Worm (Caenorhabditis elegans) whole organism, L4 larva: Measurements from ENCODE around the gene lgc-31.

ENCODE experiments used
- R02D3.7 ChIP-seq: fragments of 150-350 bp; sonication (generic microtip); optimal IDR thresholded peaks from 3 replicates; lab custom pipeline; 2014; ENCODE audit warnings: missing biosample characterization, missing genetic modification characterization
- T20F7.1 ChIP-seq: fragments of 200-800 bp; sonication (Bioruptor generic); optimal IDR thresholded peaks from 2 replicates; lab custom pipeline; 2018; ENCODE audit warnings: mild to moderate bottlenecking, missing genetic modification characterization, missing compliant biosample characterization
- Y48G9A.11 ChIP-seq: fragments of 200-800 bp; sonication (Bioruptor generic); IDR thresholded peaks from 2 replicates; pipeline ENCODE4 v1.3.6; 2022; ENCODE audit warnings: missing genetic modification reagents, missing genetic modification characterization, missing compliant biosample characterization
- Y75B8A.6 ChIP-seq: fragments of 200-800 bp; sonication (Bioruptor generic); IDR thresholded peaks from 2 replicates; pipeline ENCODE4 v1.3.6; 2022; ENCODE audit warnings: missing genetic modification reagents, missing genetic modification characterization, missing compliant biosample characterization
- ZK337.2 ChIP-seq: fragments of 200-800 bp; sonication (Bioruptor generic); IDR thresholded peaks from 2 replicates; pipeline ENCODE4 v1.3.6; 2022; ENCODE audit warnings: missing genetic modification reagents, missing genetic modification characterization, missing compliant biosample characterization
- aha-1 ChIP-seq: fragments of 150-350 bp; peaks from one replicate; lab custom pipeline; 2014; ENCODE audit warnings: missing biosample characterization, missing genetic modification characterization
- ama-1 ChIP-seq: fragments of 150-350 bp; optimal IDR thresholded peaks from 2 replicates; lab custom pipeline; 2014; ENCODE audit warnings: inconsistent platforms, mixed read lengths
- ceh-20 ChIP-seq: fragments of 200-800 bp; sonication (Bioruptor generic); IDR thresholded peaks from 2 replicates; pipeline ENCODE4 v1.3.6; 2022; ENCODE audit warnings: missing genetic modification reagents, missing genetic modification characterization, missing compliant biosample characterization
- ceh-32 ChIP-seq: sonication (generic microtip); optimal IDR thresholded peaks from 2 replicates; lab custom pipeline; 2016; ENCODE audit warnings: mild to moderate bottlenecking, missing genetic modification characterization, missing compliant biosample characterization; ENCODE audit not compliant: poor library complexity
- ceh-44 ChIP-seq: fragments of 200-800 bp; sonication (Bioruptor generic); IDR thresholded peaks from 2 replicates; pipeline ENCODE4 v1.3.6; 2022; ENCODE audit warnings: missing genetic modification reagents, missing genetic modification characterization, missing compliant biosample characterization
- ces-1 ChIP-seq: fragments of 150-350 bp; sonication (generic microtip); optimal IDR thresholded peaks from 4 replicates; lab custom pipeline; 2014; ENCODE audit warnings: missing biosample characterization, missing genetic modification reagents, missing genetic modification characterization
- ctbp-1 ChIP-seq: fragments of 200-800 bp; sonication (Bioruptor generic); IDR thresholded peaks from 2 replicates; pipeline ENCODE4 v1.3.6; 2022; ENCODE audit warnings: missing genetic modification reagents, missing genetic modification characterization, missing compliant biosample characterization
- daf-16 ChIP-seq, 3 experiments: sonication (generic microtip); optimal IDR thresholded peaks; 2 replicates each; lab custom pipeline; 2016 to 2017; ENCODE audit warnings: missing genetic modification characterization in 3 of 3, missing genetic modification reagents in 3 of 3, mild to moderate bottlenecking in 2 of 3, missing compliant biosample characterization in 2 of 3, missing biosample characterization in 1 of 3, moderate library complexity in 1 of 3
- dmd-6 ChIP-seq: fragments of 200-800 bp; sonication (Bioruptor generic); IDR thresholded peaks from 2 replicates; pipeline ENCODE4 v1.3.6; 2022; ENCODE audit warnings: missing genetic modification reagents, missing genetic modification characterization, missing compliant biosample characterization
- dmd-8 ChIP-seq: fragments of 200-800 bp; sonication (Bioruptor generic); IDR thresholded peaks from 2 replicates; pipeline ENCODE4 v1.3.6; 2022; ENCODE audit warnings: missing genetic modification characterization, missing compliant biosample characterization
- duxl-1 ChIP-seq: sonication (generic microtip); optimal IDR thresholded peaks from 2 replicates; lab custom pipeline; 2016; ENCODE audit warnings: mild to moderate bottlenecking, missing genetic modification characterization, moderate library complexity, missing compliant biosample characterization; ENCODE audit not compliant: poor library complexity
- dve-1 ChIP-seq: sonication (generic microtip); optimal IDR thresholded peaks from 2 replicates; lab custom pipeline; 2017; ENCODE audit warnings: antibody characterized with exemption, mild to moderate bottlenecking, missing genetic modification characterization, missing compliant biosample characterization; ENCODE audit not compliant: insufficient read depth
- egl-43 ChIP-seq: fragments of 200-800 bp; sonication (Bioruptor generic); IDR thresholded peaks from 2 replicates; pipeline ENCODE4 v1.3.6; 2022; ENCODE audit warnings: missing genetic modification reagents, missing genetic modification characterization, missing compliant biosample characterization
- gei-8 ChIP-seq: fragments of 200-800 bp; sonication (Bioruptor generic); optimal IDR thresholded peaks from 2 replicates; lab custom pipeline; 2018; ENCODE audit warnings: mild to moderate bottlenecking, missing genetic modification characterization, missing compliant biosample characterization
- hif-1 ChIP-seq, 2 experiments: sonication (generic microtip); optimal IDR thresholded peaks; 2 replicates each; lab custom pipeline; 2016 to 2017; ENCODE audit warnings: missing compliant biosample characterization in 2 of 2, missing genetic modification characterization in 2 of 2, missing genetic modification reagents in 2 of 2, missing genotype in 2 of 2, mild to moderate bottlenecking in 1 of 2
- hlh-30 ChIP-seq: sonication (generic microtip); optimal IDR thresholded peaks from 2 replicates; lab custom pipeline; 2017; ENCODE audit warnings: antibody characterized with exemption, mild to moderate bottlenecking, missing genetic modification characterization, missing compliant biosample characterization; ENCODE audit not compliant: insufficient read depth
- lim-7 ChIP-seq: fragments of 200-800 bp; sonication (Bioruptor generic); IDR thresholded peaks from 2 replicates; pipeline ENCODE4 v1.3.6; 2022; ENCODE audit warnings: missing genetic modification characterization, missing compliant biosample characterization
- lin-38 ChIP-seq: fragments of 200-800 bp; sonication (Bioruptor generic); IDR thresholded peaks from 2 replicates; pipeline ENCODE4 v1.3.6; 2022; ENCODE audit warnings: missing genetic modification reagents, missing genetic modification characterization, missing compliant biosample characterization
- lsy-2 ChIP-seq, 2 experiments: fragments of 150-350 bp in 1 of 2; sonication (generic microtip) in 1 of 2; optimal IDR thresholded peaks; 2 replicates each; lab custom pipeline; 2014 to 2017; ENCODE audit warnings: missing biosample characterization in 2 of 2, missing genetic modification characterization in 2 of 2
- madf-5 ChIP-seq, 2 experiments: fragments of 200-800 bp; sonication (Bioruptor generic); IDR thresholded peaks; 2 replicates each; pipeline ENCODE4 v1.3.6; 2022; ENCODE audit warnings: missing compliant biosample characterization in 2 of 2, missing genetic modification characterization in 2 of 2
- madf-9 ChIP-seq: fragments of 200-800 bp; sonication (Bioruptor generic); conservative IDR thresholded peaks from 2 replicates; pipeline ENCODE4 v1.3.6; 2022; ENCODE audit warnings: missing genetic modification reagents, missing genetic modification characterization, missing compliant biosample characterization
- mdt-29 ChIP-seq: fragments of 200-800 bp; sonication (Bioruptor generic); IDR thresholded peaks from 2 replicates; pipeline ENCODE4 v1.3.6; 2022; ENCODE audit warnings: missing genetic modification reagents, missing genetic modification characterization, missing compliant biosample characterization
- mep-1 ChIP-seq: fragments of 150-350 bp; sonication (generic microtip); optimal IDR thresholded peaks from 3 replicates; lab custom pipeline; 2014; ENCODE audit warnings: missing biosample characterization, missing genetic modification characterization
- mes-2 ChIP-seq: sonication (generic microtip); optimal IDR thresholded peaks from 2 replicates; lab custom pipeline; 2016; ENCODE audit warnings: missing genotype, mild to moderate bottlenecking, missing genetic modification characterization, missing compliant biosample characterization; ENCODE audit not compliant: poor library complexity, severe bottlenecking
- mxl-2 ChIP-seq: fragments of 200-800 bp; sonication (Bioruptor generic); conservative IDR thresholded peaks from 2 replicates; pipeline ENCODE4 v1.3.6; 2022; ENCODE audit warnings: missing genetic modification reagents, missing genetic modification characterization, missing compliant biosample characterization
- nhr-102 ChIP-seq: sonication (generic microtip); optimal IDR thresholded peaks from 2 replicates; lab custom pipeline; 2016; ENCODE audit warnings: mild to moderate bottlenecking, missing genetic modification characterization, moderate library complexity, missing compliant biosample characterization
- nhr-28 ChIP-seq: fragments of 150-350 bp; optimal IDR thresholded peaks from 2 replicates; lab custom pipeline; 2014; ENCODE audit warnings: missing biosample characterization, missing genetic modification characterization
- nhr-6 ChIP-seq: fragments of 150-350 bp; optimal IDR thresholded peaks from 2 replicates; lab custom pipeline; 2014; ENCODE audit warnings: missing biosample characterization, missing genetic modification characterization
- pqm-1 ChIP-seq: sonication (generic microtip); optimal IDR thresholded peaks from 2 replicates; lab custom pipeline; 2017; ENCODE audit warnings: missing biosample characterization, missing genetic modification characterization
- rbr-2 ChIP-seq: sonication (generic microtip); optimal IDR thresholded peaks from 2 replicates; lab custom pipeline; 2016; ENCODE audit warnings: missing genotype, missing genetic modification characterization, missing compliant biosample characterization
- sdz-12 ChIP-seq: fragments of 200-800 bp; sonication (Bioruptor generic); optimal IDR thresholded peaks from 2 replicates; lab custom pipeline; 2018; ENCODE audit warnings: mild to moderate bottlenecking, missing genetic modification characterization, missing compliant biosample characterization
- set-16 ChIP-seq: fragments of 200-800 bp; sonication (Bioruptor generic); IDR thresholded peaks from 2 replicates; pipeline ENCODE4 v1.3.6; 2022; ENCODE audit warnings: missing genetic modification reagents, missing genetic modification characterization, missing compliant biosample characterization
- unc-62 ChIP-seq, 3 experiments: fragments of 150-350 bp in 1 of 3; sonication (generic microtip); optimal IDR thresholded peaks in 2 of 3; peaks in 1 of 3; 1 replicate in 1 of 3; 2 replicates in 2 of 3; lab custom pipeline; 2014 to 2017; ENCODE audit warnings: missing biosample characterization in 3 of 3, missing genetic modification characterization in 3 of 3, missing genetic modification reagents in 3 of 3, missing genotype in 1 of 3
- zfp-3 ChIP-seq: fragments of 200-800 bp; sonication (Bioruptor generic); conservative IDR thresholded peaks from 2 replicates; pipeline ENCODE4 v1.3.6; 2022; ENCODE audit warnings: missing genetic modification reagents, missing genetic modification characterization, missing compliant biosample characterization
- ztf-7 ChIP-seq: fragments of 150-350 bp; optimal IDR thresholded peaks from 2 replicates; lab custom pipeline; 2014; ENCODE audit warnings: missing biosample characterization, missing genetic modification characterization

lgc-31 gene

DNA sequence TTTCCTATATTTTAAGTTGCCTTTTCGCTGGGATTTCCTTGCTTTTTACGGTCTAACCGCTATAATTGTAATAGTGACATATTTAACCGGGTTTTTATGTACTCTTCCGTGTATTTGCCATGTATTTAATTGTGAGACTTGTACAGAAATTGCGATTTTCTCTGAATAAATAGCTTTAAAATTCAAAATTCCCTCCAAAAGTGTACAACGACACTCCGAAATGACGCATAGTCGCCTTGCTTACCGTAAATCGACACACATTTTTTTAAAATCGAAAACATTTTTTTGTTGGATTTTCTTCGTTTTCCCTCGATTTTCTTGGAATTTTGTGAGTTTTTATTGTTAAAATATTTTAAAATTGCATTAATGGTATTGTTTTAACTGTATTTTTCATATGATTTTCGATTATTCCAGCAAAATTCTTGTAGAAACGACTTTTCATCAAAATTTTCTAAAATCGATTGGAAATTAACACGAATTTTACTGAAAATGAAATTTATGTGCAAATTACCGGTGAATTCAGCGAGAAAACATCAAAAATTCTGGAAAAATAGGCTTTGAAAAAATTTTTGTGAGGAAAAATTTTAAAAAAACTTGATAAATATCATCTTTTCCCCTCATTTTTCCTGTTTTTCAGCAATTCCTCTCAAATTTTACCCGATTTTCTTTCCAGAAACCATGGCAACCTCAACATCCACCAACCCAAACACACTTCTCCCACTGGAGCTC, 48.0 kb upstream of the lgc-31 start, which contains the start of gene lsm-5 (continued):
- TF ChIP-seq mdt-29 (GFP tag; lab: Robert Waterston, UW), result no peak

- TF ChIP-seq mxl-2, result no peak
- TF ChIP-seq dmd-8, result no peak
- TF ChIP-seq ceh-44 (GFP tag; lab: Robert Waterston, UW), result no peak
- TF ChIP-seq ces-1 (GFP tag; lab: Kevin White, UChicago), result no peak
- TF ChIP-seq madf-5 (GFP tag; IDR thresholded peaks at IDR 0.05; lab: Robert Waterston, UW), result no peak
- no peak for TF ChIP-seq ama-1 (lab: Kevin White, UChicago)
- TF ChIP-seq mdt-29 (GFP tag; lab: Robert Waterston, UW), result no peak
- no peak for TF ChIP-seq egl-43 (GFP tag; lab: Robert Waterston, UW)
- TF ChIP-seq nhr-6, result no peak
- TF ChIP-seq lin-38, result no peak
- TF ChIP-seq R02D3.7 (tag; lab: Kevin White, UChicago), result no peak
- no peak for TF ChIP-seq zfp-3 (GFP tag; lab: Robert Waterston, UW)
- no peak for TF ChIP-seq aha-1 (tag; lab: Kevin White, UChicago)
Observed at ce11 chrV:15568381-15568780, 46.6 kb upstream of the lgc-31 start.

- TF ChIP-seq rbr-2 (tag; lab: Kevin White, UChicago), result no peak
- TF ChIP-seq gei-8, result no peak
- TF ChIP-seq pqm-1, result no peak
- TF ChIP-seq unc-62 (GFP tag; optimal IDR thresholded peaks at IDR 0.05 in 1 of 2; lab: Kevin White, UChicago), result peak in 1 of 2 experiments; percentile 32
- no peak for TF ChIP-seq unc-62 (tag; optimal IDR thresholded peaks at IDR 0.05; lab: Kevin White, UChicago)
- no peak for TF ChIP-seq sdz-12 (GFP tag; lab: Kevin White, UChicago)
- no peak for TF ChIP-seq lim-7
- no peak for TF ChIP-seq T20F7.1
- peak; percentile 52 for TF ChIP-seq ama-1 (lab: Kevin White, UChicago)
Observed at ce11 chrV:15567344-15567804, 45.6 kb upstream of the lgc-31 start, which contains the start of gene acs-2. Gene acs-2 (plus strand): TSS chrV:15567394.

DNA sequence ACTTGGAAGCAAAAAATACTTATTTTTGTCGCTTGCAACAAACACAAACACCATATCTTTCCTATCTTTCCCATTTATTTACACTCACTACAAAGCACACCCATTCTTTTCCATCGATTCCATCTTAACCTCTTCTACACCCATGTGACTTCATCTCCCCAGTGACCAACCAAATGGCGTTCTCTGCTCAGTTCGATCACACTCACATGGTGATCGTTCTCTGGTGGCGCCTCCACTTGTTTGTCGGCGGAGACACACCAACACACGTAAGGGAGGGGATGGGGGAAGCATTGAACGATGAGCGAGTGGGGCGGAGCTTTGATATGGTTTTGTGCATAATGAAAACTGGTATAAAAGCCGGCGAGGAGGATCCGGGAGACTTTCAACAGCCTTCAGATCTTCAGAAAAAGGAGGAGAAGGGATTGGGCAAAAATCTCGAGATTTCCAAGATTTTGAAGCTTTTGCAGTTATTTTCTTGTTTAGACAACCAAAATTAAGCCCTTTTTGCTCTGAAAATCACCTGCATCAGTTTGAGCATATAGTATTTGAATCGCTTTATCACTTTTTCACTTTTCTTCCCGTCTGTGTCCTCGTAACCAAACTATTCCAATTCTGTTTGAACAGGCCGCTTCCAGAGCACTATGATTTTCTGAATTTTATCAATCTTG, 44.8 kb upstream of the lgc-31 start:
- TF ChIP-seq madf-9 (GFP tag; lab: Robert Waterston, UW) (no peak), lin-38 (no peak), ceh-32 (tag; lab: Kevin White, UChicago) (no peak), hlh-30 (peak; percentile 97), Y75B8A.6 (GFP tag; lab: Robert Waterston, UW) (no peak), ces-1 (GFP tag; lab: Kevin White, UChicago) (no peak), nhr-28 (peak; percentile 98), mep-1 (peak; percentile 90), ztf-7 (peak; percentile 30), ceh-44 (GFP tag; lab: Robert Waterston, UW) (no peak), unc-62 (GFP tag; optimal IDR thresholded peaks at IDR 0.05 in 1 of 2; lab: Kevin White, UChicago) (peak in 1 of 2 experiments; percentile 99), unc-62 (tag; optimal IDR thresholded peaks at IDR 0.05; lab: Kevin White, UChicago) (no peak), duxl-1 (tag; lab: Kevin White, UChicago) (peak; percentile 76), pqm-1 (no peak), nhr-102 (tag; lab: Kevin White, UChicago) (peak; percentile 74), ceh-20 (GFP tag; lab: Robert Waterston, UW) (peak; percentile 77; the same call in 1 of the 2 replicates), Y48G9A.11 (GFP tag; lab: Robert Waterston, UW) (no peak), ctbp-1 (GFP tag; lab: Robert Waterston, UW) (0 out of 2 replicates have a peak, but pooled peaks have one; percentile 29), hif-1 (tag; optimal IDR thresholded peaks at IDR 0.05; lab: Kevin White, UChicago) (peak in 1 of 2 experiments; percentile 70), set-16 (peak; percentile 47; the same call in 1 of the 2 replicates), daf-16 (GFP tag; optimal IDR thresholded peaks at IDR 0.05; lab: Kevin White, UChicago) (peak in 1 of 2 experiments; percentile 54), daf-16 (tag; optimal IDR thresholded peaks at IDR 0.05; lab: Kevin White, UChicago) (peak; percentile 76), ZK337.2 (GFP tag; lab: Robert Waterston, UW) (no peak), dve-1 (peak; percentile 86), mes-2 (tag; lab: Kevin White, UChicago) (peak; percentile 63), lsy-2 (tag; optimal IDR thresholded peaks at IDR 0.05; lab: Kevin White, UChicago) (peak; percentile 75 to 79), dmd-6 (peak; percentile 62)
